Fruit fly (Drosophila melanogaster) whole organism, embryonic: ENCODE data around the gene RpS7.

Experiments used
- ATbp ChIP-seq: fragments of 200-800 bp; sonication (Bioruptor generic); optimal IDR thresholded peaks from 2 replicates; lab custom pipeline; 2017; ENCODE audit warnings: missing biosample characterization, mild to moderate bottlenecking, missing genetic modification characterization, missing genetic modification reagents
- Ada2b ChIP-seq: fragments of 200-800 bp; sonication (Bioruptor generic); IDR thresholded peaks from 2 replicates; pipeline ENCODE4 v1.3.6; 2022; ENCODE audit warnings: missing biosample characterization, missing genetic modification characterization
- B-H2 ChIP-seq: fragments of 200-800 bp; sonication (Bioruptor generic); optimal IDR thresholded peaks from 2 replicates; lab custom pipeline; 2018; ENCODE audit warnings: missing biosample characterization, mild to moderate bottlenecking, missing genetic modification characterization
- Bteb2 ChIP-seq: fragments of 200-800 bp; sonication (Bioruptor generic); optimal IDR thresholded peaks from 2 replicates; lab custom pipeline; 2016; ENCODE audit warnings: missing biosample characterization, missing genetic modification characterization
- CG10209 ChIP-seq: fragments of 200-800 bp; sonication (Bioruptor generic); optimal IDR thresholded peaks from 3 replicates; lab custom pipeline; 2017; ENCODE audit warnings: missing biosample characterization, mild to moderate bottlenecking, missing genetic modification characterization, missing genetic modification reagents
- CG10543 ChIP-seq: fragments of 200-800 bp; sonication (Bioruptor generic); optimal IDR thresholded peaks from 3 replicates; lab custom pipeline; 2017; ENCODE audit warnings: missing biosample characterization, mild to moderate bottlenecking, missing genetic modification characterization, moderate library complexity
- CG11398 ChIP-seq: fragments of 200-800 bp; sonication (Bioruptor generic); optimal IDR thresholded peaks from 2 replicates; lab custom pipeline; 2016; ENCODE audit warnings: missing biosample characterization, missing genetic modification characterization
- CG1233 ChIP-seq: fragments of 200-800 bp; sonication (Bioruptor generic); optimal IDR thresholded peaks from 4 replicates; lab custom pipeline; 2018; ENCODE audit warnings: missing biosample characterization, mild to moderate bottlenecking, missing genetic modification characterization
- CG13424 ChIP-seq: fragments of 200-800 bp; sonication (Bioruptor generic); optimal IDR thresholded peaks from 2 replicates; lab custom pipeline; 2019; ENCODE audit warnings: missing biosample characterization, mild to moderate bottlenecking, missing genetic modification characterization, moderate library complexity
- CG14441 ChIP-seq: fragments of 200-800 bp; sonication (Bioruptor generic); IDR thresholded peaks from 2 replicates; pipeline ENCODE4 v1.3.6; 2022; ENCODE audit warnings: missing biosample characterization, missing genetic modification characterization
- CG15601 ChIP-seq: fragments of 200-800 bp; sonication (Bioruptor generic); optimal IDR thresholded peaks from 3 replicates; lab custom pipeline; 2019; ENCODE audit warnings: missing biosample characterization, mild to moderate bottlenecking, missing genetic modification characterization, moderate library complexity
- CG17359 ChIP-seq: fragments of 200-800 bp; sonication (Bioruptor generic); optimal IDR thresholded peaks from 3 replicates; lab custom pipeline; 2018; ENCODE audit warnings: missing biosample characterization, mild to moderate bottlenecking, missing genetic modification characterization, moderate library complexity
- CG2889 ChIP-seq: fragments of 200-800 bp; sonication (Bioruptor generic); IDR thresholded peaks from 3 replicates; pipeline ENCODE4 v1.3.6; 2022; ENCODE audit warnings: missing biosample characterization, missing genetic modification characterization
- CG31365 ChIP-seq: fragments of 200-800 bp; sonication (Bioruptor generic); optimal IDR thresholded peaks from 2 replicates; lab custom pipeline; 2018; ENCODE audit warnings: missing biosample characterization, mild to moderate bottlenecking, missing genetic modification characterization
- CG3281 ChIP-seq: fragments of 200-800 bp; sonication (Bioruptor generic); optimal IDR thresholded peaks from 3 replicates; lab custom pipeline; 2017; ENCODE audit warnings: missing biosample characterization, mild to moderate bottlenecking, missing genetic modification characterization
- CG6654 ChIP-seq: fragments of 200-800 bp; sonication (Bioruptor generic); optimal IDR thresholded peaks from 2 replicates; lab custom pipeline; 2017; ENCODE audit warnings: missing biosample characterization, mild to moderate bottlenecking, missing genetic modification characterization
- CG7987 ChIP-seq: fragments of 200-800 bp; sonication (Bioruptor generic); optimal IDR thresholded peaks from 2 replicates; lab custom pipeline; 2018; ENCODE audit warnings: missing biosample characterization, mild to moderate bottlenecking, missing genetic modification characterization, moderate library complexity
- Fer2 ChIP-seq: fragments of 200-800 bp; sonication (Bioruptor generic); optimal IDR thresholded peaks from 2 replicates; lab custom pipeline; 2018; ENCODE audit warnings: missing biosample characterization, mild to moderate bottlenecking, missing genetic modification characterization, moderate library complexity
- H2.0 ChIP-seq: fragments of 200-800 bp; sonication (Bioruptor generic); IDR thresholded peaks from 2 replicates; pipeline ENCODE4 v1.3.6; 2022; ENCODE audit warnings: missing biosample characterization, missing genetic modification characterization
- HLH54F ChIP-seq: fragments of 200-800 bp; sonication (Bioruptor generic); optimal IDR thresholded peaks from 3 replicates; lab custom pipeline; 2016; ENCODE audit warnings: missing biosample characterization, missing genetic modification characterization
- Hsf ChIP-seq: fragments of 200-800 bp; sonication (Bioruptor generic); optimal IDR thresholded peaks from 3 replicates; lab custom pipeline; 2016; ENCODE audit warnings: missing biosample characterization, missing genetic modification characterization
- Lpt ChIP-seq: fragments of >200 bp; optimal IDR thresholded peaks from 2 replicates; lab custom pipeline; 2018; ENCODE audit warnings: missing biosample characterization, missing genetic modification characterization
- Max ChIP-seq: fragments of 200-800 bp; sonication (Bioruptor generic); optimal IDR thresholded peaks from 2 replicates; lab custom pipeline; 2016; ENCODE audit warnings: missing biosample characterization, mild to moderate bottlenecking, missing genetic modification characterization
- Nf-YC ChIP-seq: fragments of 200-800 bp; optimal IDR thresholded peaks from 3 replicates; lab custom pipeline; 2019; ENCODE audit warnings: missing biosample characterization, mild to moderate bottlenecking, missing genetic modification characterization, moderate library complexity
- Poxn ChIP-seq: fragments of 200-800 bp; sonication (Bioruptor generic); IDR thresholded peaks from 2 replicates; pipeline ENCODE4 v1.3.6; 2022; ENCODE audit warnings: missing biosample characterization, missing genetic modification characterization
- Rfx ChIP-seq: fragments of 200-800 bp; sonication (Bioruptor generic); IDR thresholded peaks from 2 replicates; pipeline ENCODE4 v1.3.6; 2022; ENCODE audit warnings: missing biosample characterization, missing genetic modification characterization
- Taf1 ChIP-seq: fragments of 200-800 bp; sonication (Bioruptor generic); IDR thresholded peaks from 2 replicates; pipeline ENCODE4 v1.3.6; 2022; ENCODE audit warnings: missing biosample characterization, missing genetic modification characterization
- ato ChIP-seq: fragments of 200-800 bp; sonication (Bioruptor generic); IDR thresholded peaks from 2 replicates; pipeline ENCODE4 v1.3.6; 2022; ENCODE audit warnings: missing biosample characterization, missing genetic modification characterization; ENCODE audit not compliant: partially characterized antibody
- az2 ChIP-seq: fragments of 200-800 bp; sonication (Bioruptor generic); optimal IDR thresholded peaks from 3 replicates; lab custom pipeline; 2016; ENCODE audit warnings: missing biosample characterization, missing genetic modification characterization
- bcd ChIP-seq: fragments of 200-800 bp; sonication (Bioruptor generic); optimal IDR thresholded peaks from 2 replicates; lab custom pipeline; 2017; ENCODE audit warnings: missing biosample characterization, mild to moderate bottlenecking, missing genetic modification characterization
- cad ChIP-seq: fragments of >200 bp; optimal IDR thresholded peaks from 2 replicates; lab custom pipeline; 2017; ENCODE audit warnings: missing biosample characterization, missing genetic modification characterization
- cas ChIP-seq: fragments of 200-800 bp; sonication (Bioruptor generic); IDR thresholded peaks from 2 replicates; pipeline ENCODE4 v1.3.6; 2022; ENCODE audit warnings: missing biosample characterization, missing genetic modification characterization
- cg ChIP-seq: fragments of 200-800 bp; sonication (Bioruptor generic); optimal IDR thresholded peaks from 3 replicates; lab custom pipeline; 2019; ENCODE audit warnings: missing biosample characterization, mild to moderate bottlenecking, missing genetic modification characterization, moderate library complexity
- chinmo ChIP-seq: fragments of 200-800 bp; sonication (Bioruptor generic); IDR thresholded peaks from 4 replicates; pipeline ENCODE4 v1.3.6; 2022; ENCODE audit warnings: missing biosample characterization, missing genetic modification characterization; ENCODE audit not compliant: partially characterized antibody
- dpn ChIP-seq, 2 experiments: fragments of 200-800 bp; sonication (Bioruptor generic); optimal IDR thresholded peaks; 3 replicates each; lab custom pipeline; 2016; ENCODE audit warnings: missing biosample characterization in 2 of 2, missing genetic modification characterization in 2 of 2
- fd3F ChIP-seq: fragments of 200-800 bp; sonication (Bioruptor generic); optimal IDR thresholded peaks from 2 replicates; lab custom pipeline; 2018; ENCODE audit warnings: missing biosample characterization, mild to moderate bottlenecking, missing genetic modification characterization, moderate library complexity
- gcm ChIP-seq: fragments of 200-800 bp; sonication (Bioruptor generic); optimal IDR thresholded peaks from 2 replicates; lab custom pipeline; 2019; ENCODE audit warnings: missing biosample characterization, mild to moderate bottlenecking, missing genetic modification characterization, moderate library complexity
- gt ChIP-seq: fragments of 200-800 bp; sonication (Bioruptor generic); IDR thresholded peaks from 2 replicates; pipeline ENCODE4 v1.3.6; 2022; ENCODE audit warnings: missing biosample characterization, missing genetic modification characterization
- kni ChIP-seq: fragments of 200-800 bp; sonication (Bioruptor generic); optimal IDR thresholded peaks from 3 replicates; lab custom pipeline; 2017; ENCODE audit warnings: mild to moderate bottlenecking, missing biosample characterization, missing genetic modification reagents, missing genetic modification characterization
- lov ChIP-seq, 2 experiments: fragments of 200-800 bp in 1 of 2; fragments of >200 bp in 1 of 2; sonication (Bioruptor generic) in 1 of 2; IDR thresholded peaks in 1 of 2; optimal IDR thresholded peaks in 1 of 2; 2 replicates in 1 of 2; 3 replicates in 1 of 2; pipeline versions ENCODE4 v1.3.6 to Lab custom; 2017 to 2022; ENCODE audit warnings: missing biosample characterization in 1 of 2, missing genetic modification characterization in 1 of 2
- nau ChIP-seq: fragments of 200-800 bp; sonication (Bioruptor generic); optimal IDR thresholded peaks from 3 replicates; lab custom pipeline; 2017; ENCODE audit warnings: missing biosample characterization, mild to moderate bottlenecking, missing genetic modification characterization, missing genetic modification reagents
- pb ChIP-seq: fragments of 200-800 bp; sonication (Bioruptor generic); optimal IDR thresholded peaks from 3 replicates; lab custom pipeline; 2016; ENCODE audit warnings: missing biosample characterization, missing genetic modification characterization
- pfk ChIP-seq: fragments of 200-800 bp; sonication (Bioruptor generic); optimal IDR thresholded peaks from 2 replicates; lab custom pipeline; 2018; ENCODE audit warnings: missing biosample characterization, mild to moderate bottlenecking, missing genetic modification characterization, moderate library complexity
- repo ChIP-seq: fragments of 200-800 bp; sonication (Bioruptor generic); optimal IDR thresholded peaks from 2 replicates; lab custom pipeline; 2016; ENCODE audit warnings: missing biosample characterization, missing genetic modification characterization
- scrt ChIP-seq: fragments of 200-800 bp; sonication (Bioruptor generic); optimal IDR thresholded peaks from 2 replicates; lab custom pipeline; 2018; ENCODE audit warnings: missing biosample characterization, mild to moderate bottlenecking, missing genetic modification characterization, moderate library complexity
- sens ChIP-seq: fragments of 200-800 bp; sonication (Bioruptor generic); peaks from one replicate; lab custom pipeline; 2016; ENCODE audit warnings: missing biosample characterization, missing genetic modification characterization
- trh ChIP-seq: fragments of 200-800 bp; sonication (Bioruptor generic); optimal IDR thresholded peaks from 2 replicates; lab custom pipeline; 2016; ENCODE audit warnings: missing biosample characterization, missing genetic modification characterization
- vfl ChIP-seq: fragments of 200-800 bp; sonication (Bioruptor generic); optimal IDR thresholded peaks from 2 replicates; lab custom pipeline; 2016; ENCODE audit warnings: missing biosample characterization, missing genetic modification characterization

RpS7 gene

DNA sequence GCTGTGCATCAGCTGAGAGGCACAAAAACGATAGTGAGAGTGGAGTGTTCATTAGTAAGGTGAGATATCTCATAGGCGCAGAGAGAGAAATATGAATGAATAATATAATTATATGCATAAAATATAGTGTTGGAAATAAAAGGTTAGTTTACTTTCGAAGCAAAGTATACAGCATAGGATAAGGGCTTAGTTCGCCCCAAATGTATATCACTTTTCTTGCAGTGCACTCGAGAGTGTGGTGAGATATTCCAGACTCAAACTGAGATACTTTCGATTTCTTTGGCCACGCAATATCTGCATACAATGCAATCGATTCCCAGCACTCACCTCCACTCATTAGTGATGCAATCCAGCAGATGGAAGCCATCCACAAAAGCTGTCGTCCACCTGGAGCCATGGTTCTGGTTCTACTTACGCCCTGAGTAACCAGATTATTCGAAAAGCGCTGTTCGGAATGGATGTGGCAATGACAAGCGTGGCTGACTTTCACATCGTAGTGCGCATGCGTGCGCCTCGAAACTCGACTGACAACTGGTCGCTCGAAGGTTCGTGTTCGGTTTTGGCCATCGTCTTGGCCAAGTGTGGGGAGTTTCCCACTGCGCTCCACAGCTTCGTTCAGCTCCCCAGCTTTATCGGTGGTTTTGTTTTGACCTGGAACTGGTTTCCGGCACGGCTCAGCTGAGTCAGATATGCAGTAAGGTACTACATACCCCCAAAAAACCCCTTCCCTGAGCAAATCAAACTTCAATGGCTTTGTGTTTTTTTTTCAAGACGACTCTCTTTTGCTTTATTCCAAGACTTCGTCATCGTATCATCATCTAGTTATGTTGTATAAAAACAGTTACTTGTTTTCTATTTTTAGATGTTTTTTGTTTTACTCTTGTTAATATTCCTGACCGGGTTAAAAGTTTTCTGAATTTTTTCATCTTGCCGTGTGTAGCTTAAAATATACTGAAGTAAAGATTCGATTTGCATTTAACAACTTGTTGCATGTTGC is 37.9 kb downstream of the RpS7 start, which contains the start of gene Rsod (continued):
- TF ChIP-seq Hsf (GFP tag; lab: Kevin White, UChicago) (peak; percentile 47), HLH54F (no peak), CG1233 (GFP tag; lab: Kevin White, UChicago) (peak; percentile 21), Ada2b (GFP tag; lab: Robert Waterston, UW) (peak; percentile 54), Nf-YC (tag; lab: Kevin White, UChicago) (no peak), CG6654 (GFP tag; lab: Kevin White, UChicago) (no peak), gcm (peak; percentile 14), Poxn (GFP tag; lab: Robert Waterston, UW) (no peak), Lpt (GFP tag; lab: Kevin White, UChicago) (no peak), CG15601 (peak; percentile 62), ATbp (GFP tag; lab: Kevin White, UChicago) (peak; percentile 55), pfk (GFP tag; lab: Kevin White, UChicago) (no peak), CG31365 (no peak), B-H2 (GFP tag; lab: Kevin White, UChicago) (no peak), az2 (peak; percentile 56), cad (GFP tag; lab: Kevin White, UChicago) (no peak), Bteb2 (GFP tag; lab: Kevin White, UChicago) (no peak), Taf1 (GFP tag; lab: Robert Waterston, UW) (peak; percentile 61), Rfx (GFP tag; lab: Robert Waterston, UW) (peak; percentile 62), chinmo (peak; percentile 87; the same call in 2 of the 4 replicates), CG17359 (tag; lab: Kevin White, UChicago) (peak; percentile 79), fd3F (GFP tag; lab: Kevin White, UChicago) (no peak), trh (GFP tag; lab: Kevin White, UChicago) (no peak), repo (GFP tag; lab: Kevin White, UChicago) (no peak), cas (peak; percentile 41; the same call in 1 of the 2 replicates), cg (no peak), dpn (GFP tag; optimal IDR thresholded peaks at IDR 0.05; lab: Kevin White, UChicago) (peak in 1 of 2 experiments; percentile 61), CG2889 (no peak), CG13424 (tag; lab: Kevin White, UChicago) (peak; percentile 56), nau (GFP tag; lab: Kevin White, UChicago) (no peak), Fer2 (no peak), CG11398 (GFP tag; lab: Kevin White, UChicago) (no peak), kni (GFP tag; lab: Kevin White, UChicago) (peak; percentile 31), H2.0 (GFP tag; lab: Robert Waterston, UW) (peak; percentile 70), bcd (peak; percentile 36), CG14441 (GFP tag; lab: Robert Waterston, UW) (peak; percentile 69), lov (optimal IDR thresholded peaks at IDR 0.05; lab: Kevin White, UChicago) (no peak), lov (GFP tag; IDR thresholded peaks at IDR 0.05; lab: Robert Waterston, UW) (peak; percentile 58; the same call in 2 of the 3 replicates), CG10209 (GFP tag; lab: Kevin White, UChicago) (peak; percentile 44), CG3281 (GFP tag; lab: Kevin White, UChicago) (no peak), gt (peak; percentile 66), CG10543 (GFP tag; lab: Kevin White, UChicago) (peak; percentile 27), ato (no peak), sens (GFP tag; lab: Kevin White, UChicago) (peak; percentile 89), vfl (GFP tag; lab: Kevin White, UChicago) (no peak), Max (GFP tag; lab: Kevin White, UChicago) (peak; percentile 41), CG7987 (GFP tag; lab: Kevin White, UChicago) (no peak), pb (no peak), scrt (no peak)
